Worm (Caenorhabditis elegans) whole organism, L2 larva: ENCODE data around the gene H20E11.2.

Source experiments
- C34F6.9 ChIP-seq: fragments of 150-350 bp; optimal IDR thresholded peaks from 2 replicates; lab custom pipeline; 2014; ENCODE audit warnings: missing biosample characterization, missing genetic modification characterization
- F13H6.1 ChIP-seq: sonication (generic microtip); optimal IDR thresholded peaks from 2 replicates; lab custom pipeline; 2016; ENCODE audit warnings: missing genetic modification characterization, missing compliant biosample characterization
- R02D3.7 ChIP-seq: fragments of 150-350 bp; optimal IDR thresholded peaks from 2 replicates; lab custom pipeline; 2014; ENCODE audit warnings: missing biosample characterization, missing genetic modification characterization
- ZK546.5 ChIP-seq: sonication (generic microtip); optimal IDR thresholded peaks from 2 replicates; lab custom pipeline; 2017; ENCODE audit warnings: missing biosample characterization, missing genetic modification characterization
- alr-1 ChIP-seq: fragments of 150-350 bp; optimal IDR thresholded peaks from 2 replicates; lab custom pipeline; 2014; ENCODE audit warnings: missing biosample characterization, missing genetic modification characterization
- ama-1 ChIP-seq: fragments of 150-350 bp; optimal IDR thresholded peaks from 2 replicates; lab custom pipeline; 2018; ENCODE audit warnings: inconsistent platforms
- blmp-1 ChIP-seq: sonication (generic microtip); optimal IDR thresholded peaks from 2 replicates; lab custom pipeline; 2017; ENCODE audit warnings: missing genetic modification characterization, mild to moderate bottlenecking, missing compliant biosample characterization, antibody characterized with exemption, moderate library complexity; ENCODE audit not compliant: insufficient read depth
- ceh-16 ChIP-seq: fragments of 150-350 bp; optimal IDR thresholded peaks from 2 replicates; lab custom pipeline; 2014; ENCODE audit warnings: missing biosample characterization, missing genetic modification characterization
- crh-2 ChIP-seq: sonication (generic microtip); optimal IDR thresholded peaks from 2 replicates; lab custom pipeline; 2017; ENCODE audit warnings: missing biosample characterization, missing genetic modification characterization
- dmd-4 ChIP-seq: sonication (generic microtip); optimal IDR thresholded peaks from 2 replicates; lab custom pipeline; 2017; ENCODE audit warnings: missing biosample characterization, missing genetic modification characterization
- egl-27 ChIP-seq: sonication (generic microtip); optimal IDR thresholded peaks from 3 replicates; lab custom pipeline; 2017; ENCODE audit warnings: missing biosample characterization, missing genetic modification reagents, missing genetic modification characterization
- elt-1 ChIP-seq: fragments of 150-350 bp; optimal IDR thresholded peaks from 2 replicates; lab custom pipeline; 2014; ENCODE audit warnings: missing biosample characterization, missing genetic modification characterization
- fos-1 ChIP-seq: fragments of 150-350 bp; optimal IDR thresholded peaks from 2 replicates; lab custom pipeline; 2014; ENCODE audit warnings: missing biosample characterization, missing genetic modification characterization
- lin-11 ChIP-seq: fragments of 150-350 bp; sonication (generic microtip); optimal IDR thresholded peaks from 2 replicates; lab custom pipeline; 2014; ENCODE audit warnings: missing biosample characterization, missing genetic modification characterization, inconsistent platforms, mixed read lengths
- lin-13 ChIP-seq: fragments of 150-350 bp; optimal IDR thresholded peaks from 2 replicates; lab custom pipeline; 2014; ENCODE audit warnings: missing biosample characterization, missing genetic modification reagents, missing genetic modification characterization
- lin-39 ChIP-seq: fragments of 150-350 bp; optimal IDR thresholded peaks from 2 replicates; lab custom pipeline; 2014; ENCODE audit warnings: missing biosample characterization, missing genetic modification reagents, missing genetic modification characterization
- lsy-2 ChIP-seq, 2 experiments: fragments of 150-350 bp in 1 of 2; sonication (generic microtip) in 1 of 2; optimal IDR thresholded peaks; 2 replicates each; lab custom pipeline; 2014 to 2017; ENCODE audit warnings: missing biosample characterization in 2 of 2, missing genetic modification characterization in 2 of 2
- mab-5 ChIP-seq: fragments of 150-350 bp; optimal IDR thresholded peaks from 2 replicates; lab custom pipeline; 2014; ENCODE audit warnings: missing biosample characterization, missing genetic modification characterization
- mbf-1 ChIP-seq: sonication (generic microtip); optimal IDR thresholded peaks from 2 replicates; lab custom pipeline; 2017; ENCODE audit warnings: missing biosample characterization, missing genetic modification characterization
- nhr-10 ChIP-seq: sonication (generic microtip); optimal IDR thresholded peaks from 2 replicates; lab custom pipeline; 2017; ENCODE audit warnings: missing biosample characterization, missing genetic modification characterization
- nhr-12 ChIP-seq: fragments of 150-350 bp; optimal IDR thresholded peaks from 2 replicates; lab custom pipeline; 2014; ENCODE audit warnings: missing biosample characterization, missing genetic modification characterization
- nhr-129 ChIP-seq: fragments of 150-350 bp; optimal IDR thresholded peaks from 2 replicates; lab custom pipeline; 2014; ENCODE audit warnings: missing biosample characterization, missing genetic modification characterization
- nhr-21 ChIP-seq: fragments of 150-350 bp; optimal IDR thresholded peaks from 2 replicates; lab custom pipeline; 2014; ENCODE audit warnings: missing biosample characterization, missing genetic modification characterization
- nhr-23 ChIP-seq: fragments of 150-350 bp; optimal IDR thresholded peaks from 2 replicates; lab custom pipeline; 2014; ENCODE audit warnings: missing biosample characterization, missing genetic modification reagents, missing genetic modification characterization
- nhr-237 ChIP-seq: fragments of 150-350 bp; optimal IDR thresholded peaks from 2 replicates; lab custom pipeline; 2014; ENCODE audit warnings: missing biosample characterization, missing genetic modification characterization
- nhr-25 ChIP-seq: fragments of 150-350 bp; sonication (generic microtip); optimal IDR thresholded peaks from 3 replicates; lab custom pipeline; 2014; ENCODE audit warnings: missing biosample characterization, missing genetic modification characterization
- nhr-6 ChIP-seq: fragments of 150-350 bp; optimal IDR thresholded peaks from 2 replicates; lab custom pipeline; 2014; ENCODE audit warnings: missing biosample characterization, missing genetic modification characterization
- nhr-77 ChIP-seq: fragments of 150-350 bp; optimal IDR thresholded peaks from 2 replicates; lab custom pipeline; 2014; ENCODE audit warnings: missing biosample characterization, missing genetic modification characterization
- peb-1 ChIP-seq: fragments of 150-350 bp; optimal IDR thresholded peaks from 2 replicates; lab custom pipeline; 2014; ENCODE audit warnings: missing biosample characterization, missing genetic modification characterization
- sem-4 ChIP-seq: fragments of 150-350 bp; optimal IDR thresholded peaks from 2 replicates; lab custom pipeline; 2014; ENCODE audit warnings: missing biosample characterization, missing genetic modification reagents, missing genetic modification characterization
- skn-1 ChIP-seq: sonication (generic microtip); optimal IDR thresholded peaks from 2 replicates; lab custom pipeline; 2017; ENCODE audit warnings: missing biosample characterization, missing genetic modification characterization
- sma-9 ChIP-seq, 2 experiments: fragments of 150-350 bp in 1 of 2; sonication (generic microtip) in 1 of 2; optimal IDR thresholded peaks; 2 replicates each; lab custom pipeline; 2014 to 2016; ENCODE audit warnings: missing genetic modification characterization in 2 of 2, mild to moderate bottlenecking in 1 of 2, missing biosample characterization in 1 of 2, missing compliant biosample characterization in 1 of 2, missing genetic modification reagents in 1 of 2, moderate library complexity in 1 of 2
- snpc-4 ChIP-seq: fragments of 150-350 bp; optimal IDR thresholded peaks from 2 replicates; lab custom pipeline; 2014; ENCODE audit warnings: missing biosample characterization, missing genetic modification characterization
- unc-55 ChIP-seq: fragments of 150-350 bp; sonication (generic microtip); optimal IDR thresholded peaks from 3 replicates; lab custom pipeline; 2014; ENCODE audit warnings: missing biosample characterization, missing genetic modification reagents, missing genetic modification characterization
- unc-62 ChIP-seq: fragments of 150-350 bp; optimal IDR thresholded peaks from 2 replicates; lab custom pipeline; 2014; ENCODE audit warnings: missing biosample characterization, missing genetic modification reagents, missing genetic modification characterization
- zag-1 ChIP-seq: fragments of 150-350 bp; optimal IDR thresholded peaks from 2 replicates; lab custom pipeline; 2014; ENCODE audit warnings: missing biosample characterization, missing genetic modification characterization
- ztf-11 ChIP-seq: sonication (generic microtip); optimal IDR thresholded peaks from 2 replicates; lab custom pipeline; 2017; ENCODE audit warnings: missing biosample characterization, missing genetic modification characterization

H20E11.2 gene

DNA sequence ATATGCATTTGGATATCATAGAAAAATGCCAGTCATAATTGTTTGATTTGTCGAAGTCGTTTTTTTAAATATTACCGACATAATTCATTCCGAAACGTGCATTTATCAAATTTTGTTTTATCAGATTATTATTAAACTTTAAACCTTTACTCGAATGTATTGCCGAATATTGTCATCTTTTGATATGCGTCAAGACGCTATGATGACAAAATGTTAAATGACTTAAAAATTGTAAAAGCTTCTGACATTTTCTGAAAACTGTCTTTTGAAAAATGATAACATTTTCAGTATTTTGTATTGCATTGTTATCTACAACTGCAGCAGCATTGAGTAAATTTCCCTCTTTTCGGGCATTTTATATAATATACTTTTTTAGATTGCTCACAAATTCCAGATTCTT lies 3.0 kb upstream of the H20E11.2 start, which contains the start of gene H20E11.3:
H20E11.3 (plus strand) TSS at position 195 of the 400 bp plus-strand sequence.
- no peak for TF ChIP-seq blmp-1
- no peak for TF ChIP-seq unc-62 (GFP tag; lab: Kevin White, UChicago)
- TF ChIP-seq skn-1 (tag; lab: Kevin White, UChicago) = peak; percentile 85
- no peak for TF ChIP-seq nhr-12
- no peak for TF ChIP-seq alr-1 (tag; lab: Kevin White, UChicago)
- TF ChIP-seq elt-1 (tag; lab: Kevin White, UChicago) = no peak
- no peak for TF ChIP-seq nhr-21 (tag; lab: Kevin White, UChicago)
- no peak for TF ChIP-seq lin-11 (tag; lab: Kevin White, UChicago)
- no peak for TF ChIP-seq nhr-129
- TF ChIP-seq ZK546.5 = no peak
- TF ChIP-seq C34F6.9 (tag; lab: Kevin White, UChicago) = no peak
- TF ChIP-seq snpc-4 (tag; lab: Kevin White, UChicago) = no peak
- peak; percentile 49 for TF ChIP-seq fos-1 (tag; lab: Kevin White, UChicago)
- no peak for TF ChIP-seq zag-1 (tag; lab: Kevin White, UChicago)
- TF ChIP-seq nhr-23 (tag; lab: Kevin White, UChicago) = no peak
- TF ChIP-seq ztf-11 = no peak
- TF ChIP-seq R02D3.7 = no peak

DNA sequence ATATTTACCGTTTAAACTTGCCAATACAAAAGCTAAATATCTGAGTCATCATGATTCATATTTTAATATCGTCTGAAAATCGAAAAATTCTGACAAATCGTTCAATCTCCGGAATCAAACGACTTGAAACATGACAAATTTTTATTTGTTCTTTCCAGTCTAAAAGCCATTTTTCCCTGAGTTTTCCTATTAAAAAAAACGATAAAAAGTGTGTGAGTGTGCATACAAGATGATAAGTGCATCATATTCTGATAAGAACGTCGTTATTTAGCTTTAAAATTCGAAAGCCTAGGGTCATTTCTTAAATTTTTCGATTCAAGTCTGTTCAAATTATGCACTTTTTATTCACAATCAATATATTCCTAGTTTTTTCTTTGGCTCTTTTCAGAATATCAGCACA lies 2.3 kb downstream of the H20E11.2 start, which contains the start of gene H20E11.1:
H20E11.1 (plus strand) TSS at position 244 of the 400 bp plus-strand sequence.
- no peak for TF ChIP-seq nhr-77 (tag; lab: Kevin White, UChicago)
- peak; percentile 94 for TF ChIP-seq fos-1 (tag; lab: Kevin White, UChicago)

DNA sequence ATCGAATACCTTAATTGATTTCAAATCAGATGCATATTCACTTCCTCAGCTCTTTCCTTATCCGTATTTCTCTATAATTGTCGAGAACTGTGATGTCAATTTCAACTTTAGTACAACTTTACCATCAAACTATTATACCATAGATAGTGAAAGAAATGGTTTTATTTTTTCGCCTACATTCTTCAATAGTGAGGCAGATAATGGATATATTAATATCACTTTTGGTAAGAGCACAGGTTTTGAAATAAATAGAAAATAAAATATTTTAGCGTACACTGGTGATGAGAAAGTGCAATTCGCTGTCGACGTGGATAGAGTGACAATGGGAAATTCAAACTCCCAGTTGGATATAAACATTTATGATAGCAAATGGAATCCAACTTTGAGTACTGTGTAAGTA lies 4.6 kb downstream of the H20E11.2 start:
- TF ChIP-seq lin-13 = no peak
- no peak for TF ChIP-seq elt-1 (tag; lab: Kevin White, UChicago)
- TF ChIP-seq dmd-4 (tag; lab: Kevin White, UChicago) = no peak
- no peak for TF ChIP-seq ama-1
- no peak for TF ChIP-seq lin-11 (tag; lab: Kevin White, UChicago)
- no peak for TF ChIP-seq mab-5 (tag; lab: Kevin White, UChicago)
- TF ChIP-seq nhr-23 (tag; lab: Kevin White, UChicago) = no peak
- no peak for TF ChIP-seq nhr-21 (tag; lab: Kevin White, UChicago)
- TF ChIP-seq ceh-16 = no peak
- no peak for TF ChIP-seq unc-62 (GFP tag; lab: Kevin White, UChicago)
- TF ChIP-seq mbf-1 (tag; lab: Kevin White, UChicago) = no peak
- no peak for TF ChIP-seq sma-9 (GFP tag; optimal IDR thresholded peaks at IDR 0.05; lab: Kevin White, UChicago)
- TF ChIP-seq sma-9 (tag; optimal IDR thresholded peaks at IDR 0.05; lab: Kevin White, UChicago) = no peak
- TF ChIP-seq egl-27 (tag; lab: Kevin White, UChicago) = no peak
- no peak for TF ChIP-seq ztf-11
- TF ChIP-seq R02D3.7 = no peak
- no peak for TF ChIP-seq C34F6.9 (tag; lab: Kevin White, UChicago)
- no peak for TF ChIP-seq skn-1 (tag; lab: Kevin White, UChicago)
- no peak for TF ChIP-seq nhr-25

DNA sequence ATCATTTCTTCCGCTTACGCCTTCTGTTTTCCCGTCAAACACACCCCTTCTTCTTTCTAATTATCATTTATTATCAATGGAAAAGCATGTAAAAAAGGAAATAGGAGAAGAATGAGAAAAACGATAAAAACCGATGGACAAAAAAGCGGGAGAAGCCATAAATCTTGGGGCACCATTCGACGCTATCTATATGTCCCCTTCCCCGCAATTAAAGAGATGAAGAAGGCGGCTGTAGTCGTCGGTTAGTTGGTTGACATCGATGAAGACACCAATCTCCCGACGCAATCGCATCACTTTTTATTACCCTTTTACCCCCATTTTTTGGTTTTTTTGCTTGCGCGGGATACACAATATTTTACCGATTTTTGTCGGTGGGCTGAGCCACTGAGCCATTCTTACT lies 6.0 kb downstream of the H20E11.2 start:
- TF ChIP-seq sem-4 (tag; lab: Kevin White, UChicago) (peak; percentile 25), mab-5 (tag; lab: Kevin White, UChicago) (peak; percentile 84), lin-13 (no peak)
- TF ChIP-seq, all 48 proteins: peak for 2

DNA sequence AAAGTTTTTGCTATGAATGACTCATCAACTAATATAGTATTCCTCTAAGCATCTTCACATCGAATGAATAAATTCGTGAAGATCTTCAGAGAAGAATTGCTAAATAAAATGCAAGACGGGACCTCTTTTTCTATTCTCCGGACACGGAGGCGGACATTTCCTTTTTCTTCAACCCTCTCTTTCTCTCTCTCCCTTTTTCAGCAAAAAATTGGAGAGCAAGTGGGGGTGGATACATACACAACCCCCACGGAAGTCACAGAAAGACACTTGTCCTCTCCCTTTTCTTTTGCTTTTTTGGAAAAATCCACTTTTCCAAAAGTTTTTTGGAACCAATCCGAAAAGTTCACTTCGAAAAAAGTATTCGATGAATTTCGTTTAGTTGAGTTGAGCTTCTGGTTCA lies 7.1 kb downstream of the H20E11.2 start:
- peak; percentile 21 for TF ChIP-seq unc-55 (GFP tag; lab: Kevin White, UChicago)
- TF ChIP-seq nhr-77 (tag; lab: Kevin White, UChicago) = no peak
- TF ChIP-seq C34F6.9 (tag; lab: Kevin White, UChicago) = peak; percentile 34
- peak; percentile 42 for TF ChIP-seq sma-9 (GFP tag; optimal IDR thresholded peaks at IDR 0.05; lab: Kevin White, UChicago)
- no peak for TF ChIP-seq sma-9 (tag; optimal IDR thresholded peaks at IDR 0.05; lab: Kevin White, UChicago)
- no peak for TF ChIP-seq ama-1
- peak in 1 of 2 experiments; percentile 4 for TF ChIP-seq lsy-2 (tag; optimal IDR thresholded peaks at IDR 0.05; lab: Kevin White, UChicago)
- TF ChIP-seq ZK546.5 = no peak

- no peak for TF ChIP-seq dmd-4 (tag; lab: Kevin White, UChicago)
- TF ChIP-seq nhr-21 (tag; lab: Kevin White, UChicago) = no peak
- no peak for TF ChIP-seq nhr-6 (tag; lab: Kevin White, UChicago)
- TF ChIP-seq nhr-10 = no peak
- TF ChIP-seq peb-1 (tag; lab: Kevin White, UChicago) = no peak
- no peak for TF ChIP-seq egl-27 (tag; lab: Kevin White, UChicago)
- TF ChIP-seq lin-39 (tag; lab: Kevin White, UChicago) = no peak
- TF ChIP-seq lsy-2 (tag; optimal IDR thresholded peaks at IDR 0.05; lab: Kevin White, UChicago) = peak in 1 of 2 experiments; percentile 38
- TF ChIP-seq crh-2 (tag; lab: Kevin White, UChicago) = peak; percentile 5
- TF ChIP-seq lin-11 (tag; lab: Kevin White, UChicago) = no peak
- peak; percentile 57 for TF ChIP-seq sem-4 (tag; lab: Kevin White, UChicago)
- TF ChIP-seq ztf-11 = no peak
- no peak for TF ChIP-seq F13H6.1
- TF ChIP-seq nhr-237 = no peak
- TF ChIP-seq, all 48 proteins: peak for 3
These were observed 9.2 kb downstream of the H20E11.2 start for ce11 chrIV:6836769-6837168.
